Fruit fly (Drosophila melanogaster): ENCODE data around the gene Hrd3.

Hrd3 gene

DNA sequence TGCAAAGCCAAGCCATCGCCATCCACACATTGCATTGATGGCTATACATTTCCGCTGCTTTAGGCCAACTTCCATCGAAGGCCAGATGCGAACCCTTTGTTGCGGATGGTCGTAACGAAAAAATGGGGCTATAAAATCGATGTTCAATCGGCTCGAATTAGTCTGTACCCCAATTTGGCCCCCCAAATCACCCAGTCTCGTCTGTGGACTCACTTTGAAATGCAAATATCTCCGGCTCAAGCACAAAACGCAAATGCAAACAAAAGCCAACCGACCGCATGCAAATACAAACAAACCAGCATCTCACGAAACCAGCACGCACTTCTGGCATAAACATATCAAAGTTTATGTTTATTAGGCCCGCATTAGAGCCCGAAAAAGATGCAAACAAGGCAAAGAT, 22.0 kb downstream of the Hrd3 start:
- no peak for TF ChIP-seq CG9948 (tag; optimal IDR thresholded peaks at IDR 0.05)
- TF ChIP-seq CG15710 (tag; optimal IDR thresholded peaks at IDR 0.05): no peak
- TF ChIP-seq fd96Ca (GFP tag; IDR thresholded peaks at IDR 0.05): no peak
- TF ChIP-seq CG17806 (tag; optimal IDR thresholded peaks at IDR 0.05): no peak
- TF ChIP-seq CG12605 (GFP tag; IDR thresholded peaks at IDR 0.05): no peak
- TF ChIP-seq CG4496 (GFP tag; IDR thresholded peaks at IDR 0.05): no peak
- no peak for TF ChIP-seq CG13204 (GFP tag; optimal IDR thresholded peaks at IDR 0.05)
- no peak for TF ChIP-seq EcR (GFP tag; optimal IDR thresholded peaks at IDR 0.05)

DNA sequence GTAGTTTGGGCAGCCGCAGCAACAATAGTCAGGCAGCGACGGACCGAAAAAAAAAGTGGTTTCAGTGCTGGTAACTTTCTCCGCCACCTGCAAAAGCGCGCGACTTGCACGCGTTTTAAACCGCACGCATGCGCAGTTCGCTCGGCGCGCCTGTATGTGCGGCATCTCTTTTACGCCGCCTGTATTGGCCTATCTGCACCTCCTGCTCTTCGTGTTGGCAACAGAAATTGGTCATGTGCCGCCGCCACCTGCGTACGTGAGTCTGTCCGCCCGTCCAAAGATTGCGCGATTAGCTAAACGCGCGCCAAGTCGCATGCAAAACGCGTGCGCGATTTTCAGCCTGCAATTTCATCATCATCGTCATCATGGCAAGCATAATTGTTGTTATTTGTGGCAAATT, 22.7 kb downstream of the Hrd3 start:
- TF ChIP-seq CG12605 (GFP tag; IDR thresholded peaks at IDR 0.05) (no peak), fd96Ca (GFP tag; IDR thresholded peaks at IDR 0.05) (0 out of 3 replicates have a peak, but pooled peaks have one; percentile 24)

DNA sequence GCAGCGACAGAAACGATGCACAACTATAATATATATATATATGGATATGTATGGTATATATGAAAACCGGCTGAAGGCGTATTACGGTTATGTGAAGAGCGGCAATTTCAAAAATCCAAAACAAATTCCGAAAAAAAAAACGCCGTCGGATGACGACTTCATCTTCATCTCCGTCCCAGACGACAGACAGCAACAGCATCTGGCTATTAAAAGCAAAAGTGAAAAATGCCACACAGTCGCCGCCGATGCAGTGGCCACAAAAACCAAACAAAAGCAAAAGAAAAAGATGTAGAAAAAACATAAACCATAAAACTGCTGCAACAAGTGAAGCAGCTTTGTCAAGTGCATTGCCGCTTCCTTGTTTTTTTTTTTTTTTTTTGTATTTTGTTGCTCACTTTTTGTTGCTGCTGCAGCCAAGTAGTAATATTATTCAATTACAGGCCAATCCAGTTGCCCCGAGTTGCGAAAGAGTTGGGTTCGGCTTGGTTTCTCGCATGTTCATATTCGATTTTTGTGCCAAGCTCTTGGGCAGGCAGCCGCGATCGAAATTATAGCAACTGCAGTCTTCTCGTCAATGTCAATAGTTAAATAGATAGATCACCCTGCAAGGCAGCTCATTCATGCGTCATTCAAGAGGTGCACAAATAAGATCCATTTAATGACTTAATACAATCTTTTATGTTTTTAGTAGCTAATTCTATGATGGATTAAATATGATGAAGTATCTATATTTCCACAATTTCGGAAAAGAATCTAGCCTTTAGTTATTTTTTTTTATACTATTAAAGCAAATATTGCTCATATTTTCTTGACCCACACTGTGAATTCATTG, 23.6 kb downstream of the Hrd3 start:
- TF ChIP-seq Ets98B (GFP tag; IDR thresholded peaks at IDR 0.05) (peak; percentile 77), gl (tag; optimal IDR thresholded peaks at IDR 0.05) (no peak), CG4496 (GFP tag; IDR thresholded peaks at IDR 0.05) (peak; percentile 79; the same call in 2 of the 3 replicates), Pif1B (GFP tag; optimal IDR thresholded peaks at IDR 0.05) (peak; percentile 35), Pif1A (GFP tag; optimal IDR thresholded peaks at IDR 0.05) (peak; percentile 21), D1 (tag; optimal IDR thresholded peaks at IDR 0.05) (no peak), fd96Ca (GFP tag; IDR thresholded peaks at IDR 0.05) (peak; percentile 54; the same call in 2 of the 3 replicates), EcR (GFP tag; optimal IDR thresholded peaks at IDR 0.05) (no peak), rn (GFP tag; IDR thresholded peaks at IDR 0.05) (no peak), CG32121 (GFP tag; IDR thresholded peaks at IDR 0.05) (no peak; the same call in 1 of the 2 replicates), CG14655 (GFP tag; optimal IDR thresholded peaks at IDR 0.05) (no peak), CG13204 (GFP tag; optimal IDR thresholded peaks at IDR 0.05) (no peak), CG10348 (GFP tag; IDR thresholded peaks at IDR 0.05) (no peak), CG12605 (GFP tag; IDR thresholded peaks at IDR 0.05) (peak; percentile 22; the same call in 1 of the 2 replicates), CG15710 (tag; optimal IDR thresholded peaks at IDR 0.05) (no peak), CG8159 (tag; optimal IDR thresholded peaks at IDR 0.05) (no peak), CG9948 (tag; optimal IDR thresholded peaks at IDR 0.05) (no peak), CG34367 (tag; optimal IDR thresholded peaks at IDR 0.05) (no peak), CG8301 (tag; optimal IDR thresholded peaks at IDR 0.05) (peak; percentile 6), Snoo (tag; optimal IDR thresholded peaks at IDR 0.05) (no peak), CG17806 (tag; optimal IDR thresholded peaks at IDR 0.05) (no peak)

DNA sequence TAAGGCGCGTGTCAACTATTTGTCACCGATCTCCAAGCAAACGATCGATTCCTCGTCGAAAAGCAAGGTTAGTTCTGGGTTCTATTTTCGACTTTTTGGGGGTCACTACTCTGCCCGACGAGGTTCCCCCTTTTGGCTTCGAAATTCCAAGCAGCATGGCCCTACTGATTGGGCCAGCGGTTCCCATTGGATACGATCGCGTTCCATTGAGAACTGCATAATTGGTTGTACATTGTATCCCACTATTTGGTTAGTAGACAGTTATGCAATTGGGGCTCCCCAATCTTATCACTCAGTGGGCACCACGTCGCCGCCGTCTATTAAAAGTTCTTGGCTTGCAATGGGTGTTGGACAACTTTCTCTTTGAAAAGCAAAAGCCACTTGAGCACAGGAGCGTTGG, 24.6 kb downstream of the Hrd3 start:
- TF ChIP-seq CG34367 (tag; optimal IDR thresholded peaks at IDR 0.05) (no peak), gl (tag; optimal IDR thresholded peaks at IDR 0.05) (no peak), Snoo (tag; optimal IDR thresholded peaks at IDR 0.05) (no peak), CG15710 (tag; optimal IDR thresholded peaks at IDR 0.05) (no peak), EcR (GFP tag; optimal IDR thresholded peaks at IDR 0.05) (no peak), CG10348 (GFP tag; IDR thresholded peaks at IDR 0.05) (no peak), CG13204 (GFP tag; optimal IDR thresholded peaks at IDR 0.05) (no peak)

DNA sequence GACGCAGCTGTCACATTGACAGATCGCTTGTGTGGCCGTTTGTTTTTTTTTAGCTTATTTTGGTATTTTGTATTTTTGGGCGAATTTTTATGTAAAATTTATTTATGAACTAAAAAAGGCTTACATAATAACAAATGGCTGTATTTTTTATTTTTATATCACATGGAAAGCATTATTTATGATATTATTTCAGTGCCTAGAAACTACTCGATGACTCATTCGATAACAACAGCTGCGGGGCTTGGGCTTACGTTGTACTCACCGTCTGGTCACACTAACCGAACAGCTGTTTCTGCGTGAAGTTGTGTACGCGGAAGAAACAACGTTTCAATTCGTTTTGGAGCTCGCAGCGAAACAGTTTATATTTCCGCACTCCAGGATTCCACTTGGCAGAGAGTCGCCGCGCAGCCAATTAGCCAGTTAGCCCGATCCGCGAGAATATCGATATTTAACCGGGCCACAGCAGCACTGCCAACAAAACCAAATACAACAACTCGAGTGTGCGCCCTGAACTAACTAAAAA, 25.3 kb downstream of the Hrd3 start, which contains the start of the genes Hmgcr and Rpn9:
Gene Hmgcr (plus strand): TSS at position 335 of the 523 bp plus-strand sequence.
Gene Rpn9 (minus strand): TSS at position 473 of the 523 bp plus-strand sequence.
- TF ChIP-seq rn (GFP tag; IDR thresholded peaks at IDR 0.05) (no peak), Ets98B (GFP tag; IDR thresholded peaks at IDR 0.05) (peak; percentile 11; the same call in 1 of the 2 replicates), CG9948 (tag; optimal IDR thresholded peaks at IDR 0.05) (no peak)

DNA sequence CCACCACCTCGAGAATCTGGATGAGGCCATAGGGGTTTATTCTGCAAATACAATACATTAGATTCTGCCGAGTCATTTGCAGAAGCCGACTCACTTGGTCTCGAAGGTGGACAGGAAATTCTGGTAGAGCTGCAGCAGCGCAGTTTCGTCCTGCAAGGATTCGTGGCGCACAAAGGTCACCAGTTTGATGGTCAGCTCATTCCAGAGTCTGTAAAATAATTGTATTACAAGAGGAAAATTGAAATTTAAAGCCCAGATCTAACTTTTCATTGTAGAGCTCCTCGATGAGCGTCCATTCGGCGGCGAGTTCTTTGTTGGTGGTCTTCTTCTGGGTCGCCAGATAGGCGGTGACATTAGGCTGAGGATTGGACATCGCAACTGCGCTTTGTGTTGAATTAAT, 25.8 kb downstream of the Hrd3 start:
- TF ChIP-seq fd96Ca (GFP tag; IDR thresholded peaks at IDR 0.05) (no peak), CG32121 (GFP tag; IDR thresholded peaks at IDR 0.05) (no peak), CG34367 (tag; optimal IDR thresholded peaks at IDR 0.05) (no peak), CG8159 (tag; optimal IDR thresholded peaks at IDR 0.05) (no peak), CG12605 (GFP tag; IDR thresholded peaks at IDR 0.05) (no peak)

DNA sequence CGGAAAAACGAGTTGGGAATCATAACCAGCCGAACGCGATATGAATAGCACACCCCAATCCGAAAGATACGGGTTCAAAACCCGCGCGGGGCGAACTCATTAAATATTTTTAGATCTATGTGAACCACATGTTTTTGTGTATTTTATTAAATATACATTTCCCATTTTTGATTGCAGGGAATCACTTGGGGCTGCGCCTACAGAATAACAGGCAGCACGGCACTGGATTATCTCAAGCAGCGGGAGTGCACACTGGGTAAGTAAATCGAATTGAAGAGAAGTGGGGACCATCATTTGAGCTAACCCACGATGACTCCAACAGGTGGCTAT, 27.9 kb downstream of the Hrd3 start:
- no peak for TF ChIP-seq CG15710 (tag; optimal IDR thresholded peaks at IDR 0.05)
- TF ChIP-seq Pif1B (GFP tag; optimal IDR thresholded peaks at IDR 0.05): no peak
- TF ChIP-seq CG32121 (GFP tag; IDR thresholded peaks at IDR 0.05): no peak
- TF ChIP-seq CG8159 (tag; optimal IDR thresholded peaks at IDR 0.05): no peak
- TF ChIP-seq CG34367 (tag; optimal IDR thresholded peaks at IDR 0.05): no peak
- TF ChIP-seq CG8301 (tag; optimal IDR thresholded peaks at IDR 0.05): no peak
- peak; percentile 18 for TF ChIP-seq EcR (GFP tag; optimal IDR thresholded peaks at IDR 0.05)
- TF ChIP-seq Ets98B (GFP tag; IDR thresholded peaks at IDR 0.05): no peak

All from whole organism, pupa.